Fruit fly (Drosophila melanogaster): Measurements from ENCODE around the gene Vps16A.

Vps16A gene

dm6 chr3R:9239941-9240400 is 26.8 kb upstream of the Vps16A start (continued):
- TF ChIP-seq CG18619 (GFP tag; optimal IDR thresholded peaks at IDR 0.05) (no peak), CG2199 (GFP tag; IDR thresholded peaks at IDR 0.05) (no peak), ato (GFP tag; IDR thresholded peaks at IDR 0.05; ENCODE audit: partially characterized antibody) (peak; percentile 87), CG18476 (GFP tag; optimal IDR thresholded peaks at IDR 0.05) (no peak), CG4404 (GFP tag; IDR thresholded peaks at IDR 0.05) (no peak), Hmx (GFP tag; optimal IDR thresholded peaks at IDR 0.05) (no peak), CG8924 (tag; optimal IDR thresholded peaks at IDR 0.05) (peak; percentile 22), stwl (tag; optimal IDR thresholded peaks at IDR 0.05) (peak; percentile 88), Lim3 (GFP tag; IDR thresholded peaks at IDR 0.05) (no peak), Dp (GFP tag; optimal IDR thresholded peaks at IDR 0.05) (peak; percentile 80), tx (GFP tag; optimal IDR thresholded peaks at IDR 0.05) (no peak), CG14050 (GFP tag; IDR thresholded peaks at IDR 0.05) (no peak), Hr3 (GFP tag; optimal IDR thresholded peaks at IDR 0.05) (no peak), CG3065 (GFP tag; optimal IDR thresholded peaks at IDR 0.05) (no peak), CG4360 (GFP tag; IDR thresholded peaks at IDR 0.05) (no peak), Trl (optimal IDR thresholded peaks at IDR 0.05) (peak; percentile 61 to 75), Trl (GFP tag; optimal IDR thresholded peaks at IDR 0.05) (no peak), Sox102F (GFP tag; optimal IDR thresholded peaks at IDR 0.05) (no peak), klu (GFP tag; IDR thresholded peaks at IDR 0.05) (no peak), CG6654 (GFP tag; optimal IDR thresholded peaks at IDR 0.05) (no peak), nau (GFP tag; optimal IDR thresholded peaks at IDR 0.05) (no peak), emc (GFP tag; optimal IDR thresholded peaks at IDR 0.05) (no peak), sob (GFP tag; IDR thresholded peaks at IDR 0.05) (no peak), CG9797 (GFP tag; optimal IDR thresholded peaks at IDR 0.05) (peak; percentile 22), dysf (GFP tag; IDR thresholded peaks at IDR 0.05) (no peak), Lhr (GFP tag; optimal IDR thresholded peaks at IDR 0.05) (no peak), CG5953 (GFP tag; IDR thresholded peaks at IDR 0.05) (no peak), CG31441 (GFP tag; IDR thresholded peaks at IDR 0.05) (no peak), sd (tag; optimal IDR thresholded peaks at IDR 0.05) (no peak), Spps (tag; optimal IDR thresholded peaks at IDR 0.05) (peak; percentile 6), Sry-δ (GFP tag; optimal IDR thresholded peaks at IDR 0.05) (peak; percentile 91), CG10147 (GFP tag; optimal IDR thresholded peaks at IDR 0.05) (no peak), jing (GFP tag; optimal IDR thresholded peaks at IDR 0.05) (no peak), Awh (GFP tag; IDR thresholded peaks at IDR 0.05) (no peak), dmrt11E (tag; optimal IDR thresholded peaks at IDR 0.05) (no peak), Poxn (GFP tag; IDR thresholded peaks at IDR 0.05) (no peak), CG7271 (tag; optimal IDR thresholded peaks at IDR 0.05) (peak; percentile 27), Ravus (GFP tag; IDR thresholded peaks at IDR 0.05) (no peak), repo (GFP tag; optimal IDR thresholded peaks at IDR 0.05) (no peak), CG12219 (GFP tag; optimal IDR thresholded peaks at IDR 0.05) (no peak), bowl (GFP tag; IDR thresholded peaks at IDR 0.05) (no peak), CG15011 (GFP tag; optimal IDR thresholded peaks at IDR 0.05) (no peak), luna (GFP tag; optimal IDR thresholded peaks at IDR 0.05) (no peak), salm (tag; optimal IDR thresholded peaks at IDR 0.05) (no peak), CG4707 (GFP tag; optimal IDR thresholded peaks at IDR 0.05) (no peak), slou (GFP tag; optimal IDR thresholded peaks at IDR 0.05) (no peak), CG18599 (GFP tag; optimal IDR thresholded peaks at IDR 0.05) (no peak), Dip2 (GFP tag; IDR thresholded peaks at IDR 0.05) (no peak), CG34376 (GFP tag; optimal IDR thresholded peaks at IDR 0.05) (peak; percentile 51), gt (GFP tag; IDR thresholded peaks at IDR 0.05) (no peak), CG34422 (GFP tag; IDR thresholded peaks at IDR 0.05) (peak; percentile 36; the same call in 1 of the 3 replicates), Dref (GFP tag; IDR thresholded peaks at IDR 0.05) (peak; percentile 82), CG1832 (GFP tag; optimal IDR thresholded peaks at IDR 0.05) (no peak)
